Worm (Caenorhabditis elegans): ENCODE data around the gene M03F4.4.

DNA sequence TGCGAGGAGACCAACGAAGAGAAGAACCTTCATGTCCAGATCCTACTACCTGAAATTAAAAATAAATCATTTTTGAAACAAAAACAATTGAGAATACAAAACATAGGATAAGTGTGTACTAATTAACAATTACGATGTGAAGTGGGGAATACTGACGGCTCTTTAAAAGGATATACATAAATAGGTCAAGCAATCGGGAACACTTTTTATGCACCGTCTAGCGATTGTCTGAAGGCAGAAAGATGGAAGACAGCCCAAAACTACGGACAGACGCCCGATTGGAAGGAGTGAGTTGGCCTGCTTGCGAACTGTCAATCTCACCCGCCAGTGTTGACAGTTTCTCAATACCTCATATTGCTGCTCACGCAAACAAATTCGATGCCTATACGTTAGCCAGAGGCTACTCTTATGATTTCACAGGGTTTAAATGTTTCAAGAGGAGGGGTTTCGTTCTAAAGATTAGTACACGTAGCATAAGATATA lies 13.7 kb upstream of the M03F4.4 start, which contains the start of gene calu-1:
- no peak for TF ChIP-seq snpc-4 (GFP tag; optimal IDR thresholded peaks at IDR 0.05)
- no peak for TF ChIP-seq snpc-4 (tag; optimal IDR thresholded peaks at IDR 0.05)
- TF ChIP-seq lsy-27 (tag; optimal IDR thresholded peaks at IDR 0.05; ENCODE audit: borderline replicate concordance, insufficient read depth), result no peak
- 0 out of 2 replicates have a peak, but pooled peaks have one; percentile 10 for TF ChIP-seq Y53G8AR.9 (GFP tag; conservative IDR thresholded peaks at IDR 0.05)
- no peak for TF ChIP-seq F57A8.1 (GFP tag; optimal IDR thresholded peaks at IDR 0.05)
- peak; percentile 48 for TF ChIP-seq unc-62 (GFP tag; optimal IDR thresholded peaks at IDR 0.05)
- no peak for TF ChIP-seq athp-1 (tag; optimal IDR thresholded peaks at IDR 0.05)
- no peak for TF ChIP-seq hmg-20 (GFP tag; IDR thresholded peaks at IDR 0.05)
- TF ChIP-seq ama-1 (optimal IDR thresholded peaks at IDR 0.05), result no peak
- TF ChIP-seq ama-1 (GFP tag; optimal IDR thresholded peaks at IDR 0.05), result no peak

All from whole organism, young adult.